Fruit fly (Drosophila melanogaster) whole organism, embryonic: ENCODE data around the gene Rab3GAP1.
A peak's percentile ranks its signal among the peaks of the same experiment; 100 is the strongest.

Experiments
- Antp ChIP-seq: fragments of 200-800 bp; sonication (Bioruptor generic); optimal IDR thresholded peaks from 3 replicates; lab custom pipeline; 2016; ENCODE audit warnings: missing biosample characterization, missing genetic modification characterization
- Asciz ChIP-seq: fragments of 200-800 bp; sonication (Bioruptor generic); optimal IDR thresholded peaks from 2 replicates; lab custom pipeline; 2017; ENCODE audit warnings: missing biosample characterization, mild to moderate bottlenecking, missing genetic modification characterization, missing genetic modification reagents
- B-H2 ChIP-seq: fragments of 200-800 bp; sonication (Bioruptor generic); optimal IDR thresholded peaks from 2 replicates; lab custom pipeline; 2018; ENCODE audit warnings: missing biosample characterization, mild to moderate bottlenecking, missing genetic modification characterization
- CG10209 ChIP-seq: fragments of 200-800 bp; sonication (Bioruptor generic); optimal IDR thresholded peaks from 3 replicates; lab custom pipeline; 2017; ENCODE audit warnings: missing biosample characterization, mild to moderate bottlenecking, missing genetic modification characterization, missing genetic modification reagents
- CG10959 ChIP-seq: fragments of 200-800 bp; sonication (Bioruptor generic); IDR thresholded peaks from 2 replicates; pipeline ENCODE4 v1.3.6; 2022; ENCODE audit warnings: missing biosample characterization, missing genetic modification characterization
- CG15269 ChIP-seq: fragments of 200-800 bp; sonication (Bioruptor generic); optimal IDR thresholded peaks from 2 replicates; lab custom pipeline; 2018; ENCODE audit warnings: missing biosample characterization, mild to moderate bottlenecking, missing genetic modification characterization, moderate library complexity
- CG15601 ChIP-seq: fragments of 200-800 bp; sonication (Bioruptor generic); optimal IDR thresholded peaks from 3 replicates; lab custom pipeline; 2019; ENCODE audit warnings: missing biosample characterization, mild to moderate bottlenecking, missing genetic modification characterization, moderate library complexity
- CG17186 ChIP-seq: fragments of 200-800 bp; sonication (Bioruptor generic); optimal IDR thresholded peaks from 3 replicates; lab custom pipeline; 2017; ENCODE audit warnings: missing biosample characterization, missing genetic modification reagents, missing genetic modification characterization
- CG31365 ChIP-seq: fragments of 200-800 bp; sonication (Bioruptor generic); optimal IDR thresholded peaks from 2 replicates; lab custom pipeline; 2018; ENCODE audit warnings: missing biosample characterization, mild to moderate bottlenecking, missing genetic modification characterization
- CG32772 ChIP-seq: fragments of 200-800 bp; sonication (Bioruptor generic); IDR thresholded peaks from 2 replicates; pipeline ENCODE4 v1.3.6; 2022; ENCODE audit warnings: missing biosample characterization, missing genetic modification characterization
- CG33557 ChIP-seq: fragments of 200-800 bp; sonication (Bioruptor generic); optimal IDR thresholded peaks from 2 replicates; lab custom pipeline; 2019; ENCODE audit warnings: missing biosample characterization, mild to moderate bottlenecking, missing genetic modification characterization, moderate library complexity
- CG4282 ChIP-seq: fragments of 200-800 bp; sonication (Bioruptor generic); optimal IDR thresholded peaks from 2 replicates; lab custom pipeline; 2016; ENCODE audit warnings: missing biosample characterization, missing genetic modification characterization
- CG4820 ChIP-seq: fragments of 200-800 bp; sonication (Bioruptor generic); optimal IDR thresholded peaks from 3 replicates; lab custom pipeline; 2016; ENCODE audit warnings: missing biosample characterization, missing genetic modification characterization
- CG5953 ChIP-seq: fragments of 200-800 bp; sonication (Bioruptor generic); IDR thresholded peaks from 2 replicates; pipeline ENCODE4 v1.3.6; 2022; ENCODE audit warnings: missing biosample characterization, missing genetic modification characterization
- CG8359 ChIP-seq: fragments of 200-800 bp; sonication (Bioruptor generic); optimal IDR thresholded peaks from 2 replicates; lab custom pipeline; 2017; ENCODE audit warnings: missing biosample characterization, mild to moderate bottlenecking, missing genetic modification characterization, borderline replicate concordance
- CG8478 ChIP-seq: fragments of >200 bp; optimal IDR thresholded peaks from 2 replicates; lab custom pipeline; 2018
- Eip74EF ChIP-seq, 2 experiments: fragments of 200-800 bp in 1 of 2; fragments of >200 bp in 1 of 2; sonication (Bioruptor generic) in 1 of 2; optimal IDR thresholded peaks; 2 replicates each; lab custom pipeline; 2017 to 2019; ENCODE audit warnings: missing biosample characterization in 2 of 2, missing genetic modification characterization in 2 of 2, mild to moderate bottlenecking in 1 of 2, moderate library complexity in 1 of 2
- Fer1 ChIP-seq: fragments of 200-800 bp; sonication (Bioruptor generic); optimal IDR thresholded peaks from 2 replicates; lab custom pipeline; 2017; ENCODE audit warnings: missing biosample characterization, mild to moderate bottlenecking, missing genetic modification characterization
- Gug ChIP-seq: fragments of 200-800 bp; sonication (Bioruptor generic); IDR thresholded peaks from 4 replicates; pipeline ENCODE4 v1.3.6; 2022; ENCODE audit warnings: missing biosample characterization, missing genetic modification characterization
- Jarid2 ChIP-seq: fragments of 200-800 bp; sonication (Bioruptor generic); optimal IDR thresholded peaks from 3 replicates; lab custom pipeline; 2017; ENCODE audit warnings: mild to moderate bottlenecking, missing biosample characterization, missing genetic modification reagents, missing genetic modification characterization
- Myb ChIP-seq: fragments of 200-800 bp; sonication (Bioruptor generic); optimal IDR thresholded peaks from 2 replicates; lab custom pipeline; 2016; ENCODE audit warnings: missing biosample characterization, missing genetic modification characterization
- Nf-YC ChIP-seq: fragments of 200-800 bp; optimal IDR thresholded peaks from 3 replicates; lab custom pipeline; 2019; ENCODE audit warnings: missing biosample characterization, mild to moderate bottlenecking, missing genetic modification characterization, moderate library complexity
- PHDP ChIP-seq: fragments of 200-800 bp; sonication (Bioruptor generic); optimal IDR thresholded peaks from 3 replicates; lab custom pipeline; 2018; ENCODE audit warnings: missing biosample characterization, mild to moderate bottlenecking, missing genetic modification characterization, moderate library complexity
- Ravus ChIP-seq: fragments of 200-800 bp; sonication (Bioruptor generic); IDR thresholded peaks from 2 replicates; pipeline ENCODE4 v1.3.6; 2022; ENCODE audit warnings: missing biosample characterization, missing genetic modification characterization
- TFAM ChIP-seq: fragments of 200-800 bp; sonication (Bioruptor generic); optimal IDR thresholded peaks from 2 replicates; lab custom pipeline; 2017; ENCODE audit warnings: missing biosample characterization, missing genetic modification characterization, inconsistent platforms
- YL-1 ChIP-seq: fragments of 200-800 bp; sonication (Bioruptor generic); optimal IDR thresholded peaks from 3 replicates; lab custom pipeline; 2017; ENCODE audit warnings: missing biosample characterization, mild to moderate bottlenecking, missing genetic modification characterization
- ato ChIP-seq: fragments of 200-800 bp; sonication (Bioruptor generic); IDR thresholded peaks from 2 replicates; pipeline ENCODE4 v1.3.6; 2022; ENCODE audit warnings: missing biosample characterization, missing genetic modification characterization; ENCODE audit not compliant: partially characterized antibody
- bab2 ChIP-seq: fragments of 200-800 bp; sonication (Bioruptor generic); optimal IDR thresholded peaks from 2 replicates; lab custom pipeline; 2016; ENCODE audit warnings: missing biosample characterization, missing genetic modification characterization
- btn ChIP-seq: fragments of 200-800 bp; sonication (Bioruptor generic); optimal IDR thresholded peaks from 2 replicates; lab custom pipeline; 2016; ENCODE audit warnings: missing biosample characterization, missing genetic modification characterization
- chn ChIP-seq: fragments of 200-800 bp; sonication (Bioruptor generic); optimal IDR thresholded peaks from 2 replicates; lab custom pipeline; 2016; ENCODE audit warnings: missing biosample characterization, missing genetic modification characterization
- ci ChIP-seq: fragments of 200-800 bp; sonication (Bioruptor generic); IDR thresholded peaks from 3 replicates; pipeline ENCODE4 v1.3.6; 2022; ENCODE audit warnings: missing biosample characterization, missing genetic modification characterization
- crp ChIP-seq, 2 experiments: fragments of 200-800 bp; sonication (Bioruptor generic); optimal IDR thresholded peaks; 2 replicates in 1 of 2; 3 replicates in 1 of 2; lab custom pipeline; 2017; ENCODE audit warnings: missing biosample characterization in 2 of 2, missing genetic modification characterization in 2 of 2, mild to moderate bottlenecking in 1 of 2, moderate library complexity in 1 of 2
- cwo ChIP-seq: fragments of 200-800 bp; sonication (Bioruptor generic); optimal IDR thresholded peaks from 3 replicates; lab custom pipeline; 2017; ENCODE audit warnings: missing biosample characterization, missing genetic modification characterization, mild to moderate bottlenecking, moderate library complexity, missing genetic modification reagents
- dmrt99B ChIP-seq: fragments of 200-800 bp; sonication (Bioruptor generic); optimal IDR thresholded peaks from 2 replicates; lab custom pipeline; 2018; ENCODE audit warnings: missing biosample characterization, mild to moderate bottlenecking, missing genetic modification characterization, moderate library complexity
- fd3F ChIP-seq: fragments of 200-800 bp; sonication (Bioruptor generic); optimal IDR thresholded peaks from 2 replicates; lab custom pipeline; 2018; ENCODE audit warnings: missing biosample characterization, mild to moderate bottlenecking, missing genetic modification characterization, moderate library complexity
- gcm2 ChIP-seq: fragments of 200-800 bp; sonication (Bioruptor generic); optimal IDR thresholded peaks from 2 replicates; lab custom pipeline; 2016; ENCODE audit warnings: missing biosample characterization, missing genetic modification characterization
- gsb-n ChIP-seq: fragments of 200-800 bp; sonication (Bioruptor generic); optimal IDR thresholded peaks from 3 replicates; lab custom pipeline; 2018; ENCODE audit warnings: missing biosample characterization, mild to moderate bottlenecking, missing genetic modification characterization
- hb ChIP-seq: fragments of 200-800 bp; sonication (Bioruptor generic); IDR thresholded peaks from 3 replicates; pipeline ENCODE4 v1.3.6; 2022; ENCODE audit warnings: missing biosample characterization, missing genetic modification characterization; ENCODE audit not compliant: partially characterized antibody
- nerfin-2 ChIP-seq: fragments of 200-800 bp; sonication (Bioruptor generic); IDR thresholded peaks from 2 replicates; pipeline ENCODE4 v1.3.6; 2022; ENCODE audit warnings: missing biosample characterization, missing genetic modification characterization; ENCODE audit not compliant: partially characterized antibody
- pb ChIP-seq: fragments of 200-800 bp; sonication (Bioruptor generic); optimal IDR thresholded peaks from 3 replicates; lab custom pipeline; 2016; ENCODE audit warnings: missing biosample characterization, missing genetic modification characterization
- pho ChIP-seq: fragments of 200-800 bp; sonication (Bioruptor generic); optimal IDR thresholded peaks from 2 replicates; lab custom pipeline; 2016; ENCODE audit warnings: missing biosample characterization, missing genetic modification characterization
- run ChIP-seq: fragments of 200-800 bp; sonication (Bioruptor generic); optimal IDR thresholded peaks from 3 replicates; lab custom pipeline; 2018; ENCODE audit warnings: missing biosample characterization, mild to moderate bottlenecking, missing genetic modification characterization
- sens ChIP-seq: fragments of 200-800 bp; sonication (Bioruptor generic); peaks from one replicate; lab custom pipeline; 2016; ENCODE audit warnings: missing biosample characterization, missing genetic modification characterization
- sens-2 ChIP-seq: fragments of 200-800 bp; sonication (Bioruptor generic); IDR thresholded peaks from 2 replicates; pipeline ENCODE4 v1.3.6; 2022; ENCODE audit warnings: missing biosample characterization, missing genetic modification characterization
- seq ChIP-seq: fragments of 200-800 bp; sonication (Bioruptor generic); IDR thresholded peaks from 2 replicates; pipeline ENCODE4 v1.3.6; 2022; ENCODE audit warnings: missing biosample characterization, missing genetic modification characterization
- slp2 ChIP-seq: fragments of 200-800 bp; sonication (Bioruptor generic); optimal IDR thresholded peaks from 2 replicates; lab custom pipeline; 2016; ENCODE audit warnings: missing biosample characterization, missing genetic modification characterization
- unpg ChIP-seq: fragments of 200-800 bp; sonication (Bioruptor generic); optimal IDR thresholded peaks from 3 replicates; lab custom pipeline; 2018; ENCODE audit warnings: missing biosample characterization, mild to moderate bottlenecking, missing genetic modification characterization, moderate library complexity
- vnd ChIP-seq: fragments of 200-800 bp; sonication (Bioruptor generic); IDR thresholded peaks from 3 replicates; pipeline ENCODE4 v1.3.6; 2022; ENCODE audit warnings: missing biosample characterization, missing genetic modification characterization; ENCODE audit not compliant: partially characterized antibody
- zen ChIP-seq: fragments of 200-800 bp; sonication (Bioruptor generic); optimal IDR thresholded peaks from 3 replicates; lab custom pipeline; 2018; ENCODE audit warnings: missing biosample characterization, mild to moderate bottlenecking, missing genetic modification characterization, moderate library complexity
- zfh1 ChIP-seq: fragments of 200-800 bp; sonication (Bioruptor generic); IDR thresholded peaks from 3 replicates; pipeline ENCODE4 v1.3.6; 2022; ENCODE audit warnings: missing biosample characterization, missing genetic modification characterization

The Rab3GAP1 gene

dm6 chr2L:1649828-1650429 lies 39.0 kb upstream of the Rab3GAP1 start (continued):
- no peak for TF ChIP-seq Ravus (GFP tag; lab: Robert Waterston, UW)
- peak; percentile 20; the same call in 1 of the 3 replicates for TF ChIP-seq ci (GFP tag; lab: Robert Waterston, UW)
- no peak for TF ChIP-seq B-H2 (GFP tag; lab: Kevin White, UChicago)
- TF ChIP-seq dmrt99B (tag; lab: Kevin White, UChicago): no peak
- no peak for TF ChIP-seq Antp (GFP tag; lab: Kevin White, UChicago)
- peak; percentile 81 for TF ChIP-seq sens (GFP tag; lab: Kevin White, UChicago)
- no peak for TF ChIP-seq CG32772 (GFP tag; lab: Robert Waterston, UW)
- no peak for TF ChIP-seq zen (tag; lab: Kevin White, UChicago)
- TF ChIP-seq fd3F (GFP tag; lab: Kevin White, UChicago): no peak
- no peak for TF ChIP-seq CG8478 (lab: Kevin White, UChicago)
- no peak for TF ChIP-seq CG33557 (GFP tag; lab: Kevin White, UChicago)
- TF ChIP-seq Fer1 (GFP tag; lab: Kevin White, UChicago): no peak
- no peak for TF ChIP-seq Jarid2 (GFP tag; lab: Kevin White, UChicago)
- no peak for TF ChIP-seq YL-1 (GFP tag; lab: Kevin White, UChicago)
- no peak for TF ChIP-seq Asciz (GFP tag; lab: Kevin White, UChicago)
- TF ChIP-seq hb (GFP tag; lab: Robert Waterston, UW): no peak
- no peak for TF ChIP-seq CG15601 (tag; lab: Kevin White, UChicago)
- TF ChIP-seq unpg (GFP tag; lab: Kevin White, UChicago): peak; percentile 48
- TF ChIP-seq nerfin-2: no peak
- no peak for TF ChIP-seq TFAM (GFP tag; lab: Kevin White, UChicago)
- no peak for TF ChIP-seq Gug (GFP tag; lab: Robert Waterston, UW)
- no peak for TF ChIP-seq gsb-n (tag; lab: Kevin White, UChicago)
- no peak for TF ChIP-seq CG15269 (tag; lab: Kevin White, UChicago)
- no peak for TF ChIP-seq CG10959 (GFP tag; lab: Robert Waterston, UW)
- no peak for TF ChIP-seq CG5953 (GFP tag; lab: Robert Waterston, UW)
- no peak for TF ChIP-seq Myb
- TF ChIP-seq cwo (GFP tag; lab: Kevin White, UChicago): no peak
- TF ChIP-seq ato: no peak
- TF ChIP-seq pb (GFP tag; lab: Kevin White, UChicago): peak; percentile 27
- no peak for TF ChIP-seq Eip74EF (GFP tag; optimal IDR thresholded peaks at IDR 0.05; lab: Kevin White, UChicago)
- TF ChIP-seq CG8359 (GFP tag; lab: Kevin White, UChicago): no peak
- TF ChIP-seq sens-2: peak; percentile 4; the same call in 1 of the 2 replicates
- TF ChIP-seq CG4820 (GFP tag; lab: Kevin White, UChicago): no peak
- peak; percentile 18 for TF ChIP-seq slp2 (GFP tag; lab: Kevin White, UChicago)
- no peak for TF ChIP-seq vnd (GFP tag; lab: Robert Waterston, UW)
- peak; percentile 57 for TF ChIP-seq Nf-YC (tag; lab: Kevin White, UChicago)
- TF ChIP-seq crp (GFP tag; optimal IDR thresholded peaks at IDR 0.05; lab: Kevin White, UChicago): no peak
- TF ChIP-seq CG4282 (GFP tag; lab: Kevin White, UChicago): no peak
- no peak for TF ChIP-seq pho (GFP tag; lab: Kevin White, UChicago)
- no peak for TF ChIP-seq btn (GFP tag; lab: Kevin White, UChicago)
- peak; percentile 48; the same call in 2 of the 3 replicates for TF ChIP-seq zfh1 (GFP tag; lab: Robert Waterston, UW)
- TF ChIP-seq CG31365: no peak
- TF ChIP-seq gcm2 (GFP tag; lab: Kevin White, UChicago): no peak
- TF ChIP-seq run: no peak
- no peak for TF ChIP-seq seq (GFP tag; lab: Robert Waterston, UW)
- TF ChIP-seq bab2 (GFP tag; lab: Kevin White, UChicago): peak; percentile 30
- TF ChIP-seq CG10209 (GFP tag; lab: Kevin White, UChicago): no peak
- no peak for TF ChIP-seq CG17186 (GFP tag; lab: Kevin White, UChicago)
- TF ChIP-seq chn (GFP tag; lab: Kevin White, UChicago): no peak
- peak; percentile 22 for TF ChIP-seq PHDP
